Fruit fly (Drosophila melanogaster) whole organism, pupa: ENCODE measurements around the gene TTLL3B.

Experiments used
- CG10348 ChIP-seq: fragments of 200-800 bp; sonication (Bioruptor generic); IDR thresholded peaks from 2 replicates; pipeline ENCODE4 v1.3.6; 2022; ENCODE audit warnings: missing biosample characterization, missing genetic modification characterization
- CG12605 ChIP-seq: fragments of 200-800 bp; sonication (Bioruptor generic); IDR thresholded peaks from 2 replicates; pipeline ENCODE4 v1.3.6; 2022; ENCODE audit warnings: missing biosample characterization, missing genetic modification characterization
- CG13204 ChIP-seq: fragments of 200-800 bp; sonication (Bioruptor generic); optimal IDR thresholded peaks from 2 replicates; lab custom pipeline; 2018; ENCODE audit warnings: missing biosample characterization, mild to moderate bottlenecking, missing genetic modification characterization, moderate library complexity
- CG14655 ChIP-seq: fragments of 200-800 bp; sonication (Bioruptor generic); optimal IDR thresholded peaks from 3 replicates; lab custom pipeline; 2017; ENCODE audit warnings: mild to moderate bottlenecking, missing biosample characterization, missing genetic modification reagents, missing genetic modification characterization
- CG15710 ChIP-seq: fragments of 200-800 bp; sonication (Bioruptor generic); optimal IDR thresholded peaks from 2 replicates; lab custom pipeline; 2018; ENCODE audit warnings: missing biosample characterization, mild to moderate bottlenecking, missing genetic modification characterization, moderate library complexity
- CG17806 ChIP-seq: fragments of 200-800 bp; sonication (Bioruptor generic); optimal IDR thresholded peaks from 2 replicates; lab custom pipeline; 2018; ENCODE audit warnings: missing biosample characterization, mild to moderate bottlenecking, missing genetic modification characterization, moderate library complexity
- CG32121 ChIP-seq: fragments of 200-800 bp; sonication (Bioruptor generic); IDR thresholded peaks from 2 replicates; pipeline ENCODE4 v1.3.6; 2022; ENCODE audit warnings: missing biosample characterization, missing genetic modification characterization
- CG34367 ChIP-seq: fragments of 200-800 bp; sonication (Bioruptor generic); optimal IDR thresholded peaks from 2 replicates; lab custom pipeline; 2018; ENCODE audit warnings: missing biosample characterization, mild to moderate bottlenecking, missing genetic modification characterization
- CG4496 ChIP-seq: fragments of 200-800 bp; sonication (Bioruptor generic); IDR thresholded peaks from 3 replicates; pipeline ENCODE4 v1.3.6; 2022; ENCODE audit warnings: missing biosample characterization, missing genetic modification characterization
- CG8159 ChIP-seq: fragments of 200-800 bp; sonication (Bioruptor generic); optimal IDR thresholded peaks from 3 replicates; lab custom pipeline; 2018; ENCODE audit warnings: missing biosample characterization, mild to moderate bottlenecking, missing genetic modification characterization, moderate library complexity
- CG8301 ChIP-seq: fragments of 200-800 bp; sonication (Bioruptor generic); optimal IDR thresholded peaks from 2 replicates; lab custom pipeline; 2018; ENCODE audit warnings: missing biosample characterization, mild to moderate bottlenecking, missing genetic modification characterization
- CG9948 ChIP-seq: fragments of 200-800 bp; sonication (Bioruptor generic); optimal IDR thresholded peaks from 2 replicates; lab custom pipeline; 2018; ENCODE audit warnings: missing biosample characterization, mild to moderate bottlenecking, missing genetic modification characterization, moderate library complexity
- D1 ChIP-seq: fragments of 200-800 bp; sonication (Bioruptor generic); optimal IDR thresholded peaks from 2 replicates; lab custom pipeline; 2018; ENCODE audit warnings: missing biosample characterization, mild to moderate bottlenecking, missing genetic modification characterization, moderate library complexity
- EcR ChIP-seq: fragments of 200-800 bp; sonication (Bioruptor generic); optimal IDR thresholded peaks from 3 replicates; lab custom pipeline; 2019; ENCODE audit warnings: missing biosample characterization, missing genetic modification characterization, mild to moderate bottlenecking, moderate library complexity, missing genetic modification reagents
- Ets98B ChIP-seq: fragments of 200-800 bp; sonication (Bioruptor generic); IDR thresholded peaks from 2 replicates; pipeline ENCODE4 v1.3.6; 2022; ENCODE audit warnings: missing biosample characterization, missing genetic modification characterization
- Pif1A ChIP-seq: fragments of 200-800 bp; sonication (Bioruptor generic); optimal IDR thresholded peaks from 3 replicates; lab custom pipeline; 2016; ENCODE audit warnings: missing biosample characterization, missing genetic modification characterization
- Pif1B ChIP-seq: fragments of 200-800 bp; sonication (Bioruptor generic); optimal IDR thresholded peaks from 3 replicates; lab custom pipeline; 2016; ENCODE audit warnings: missing biosample characterization, missing genetic modification characterization
- Snoo ChIP-seq: fragments of 200-800 bp; sonication (Bioruptor generic); optimal IDR thresholded peaks from 3 replicates; lab custom pipeline; 2017; ENCODE audit warnings: missing biosample characterization, mild to moderate bottlenecking, missing genetic modification characterization, inconsistent platforms
- fd96Ca ChIP-seq: fragments of 200-800 bp; sonication (Bioruptor generic); IDR thresholded peaks from 3 replicates; pipeline ENCODE4 v1.3.6; 2022; ENCODE audit warnings: missing biosample characterization, missing genetic modification characterization
- gl ChIP-seq: fragments of 200-800 bp; sonication (Bioruptor generic); optimal IDR thresholded peaks from 2 replicates; lab custom pipeline; 2018; ENCODE audit warnings: missing biosample characterization, mild to moderate bottlenecking, missing genetic modification characterization
- rn ChIP-seq: fragments of 200-800 bp; sonication (Bioruptor generic); IDR thresholded peaks from 2 replicates; pipeline ENCODE4 v1.3.6; 2022; ENCODE audit warnings: missing biosample characterization, missing genetic modification characterization

Gene TTLL3B

dm6 chr2L:6717460-6717859 is 15.2 kb upstream of the TTLL3B start, which contains the start of gene Aatf:
Gene Aatf (plus strand): TSS chr2L:6717625.
- no peak for TF ChIP-seq fd96Ca (GFP tag; lab: Robert Waterston, UW)
- TF ChIP-seq Ets98B (GFP tag; lab: Robert Waterston, UW), result 0 out of 2 replicates have a peak, but pooled peaks have one; percentile 6

- TF ChIP-seq CG13204 (GFP tag; lab: Kevin White, UChicago) (no peak), gl (tag; lab: Kevin White, UChicago) (no peak), CG12605 (no peak), Snoo (no peak), CG14655 (GFP tag; lab: Kevin White, UChicago) (no peak), CG9948 (tag; lab: Kevin White, UChicago) (no peak), D1 (tag; lab: Kevin White, UChicago) (no peak), Ets98B (GFP tag; lab: Robert Waterston, UW) (no peak), CG32121 (GFP tag; lab: Robert Waterston, UW) (no peak), CG8301 (tag; lab: Kevin White, UChicago) (no peak), fd96Ca (GFP tag; lab: Robert Waterston, UW) (no peak)
These were observed 11.0 kb upstream of the TTLL3B start for dm6 chr2L:6721710-6722109.

dm6 chr2L:6722822-6723749 is 9.6 kb upstream of the TTLL3B start, which contains the start of gene homer:
Gene homer (minus strand): TSS chr2L:6723359.
- TF ChIP-seq CG13204 (GFP tag; lab: Kevin White, UChicago) (no peak), rn (GFP tag; lab: Robert Waterston, UW) (no peak), Pif1B (GFP tag; lab: Kevin White, UChicago) (no peak), gl (tag; lab: Kevin White, UChicago) (no peak), Snoo (no peak), CG12605 (no peak), CG10348 (GFP tag; lab: Robert Waterston, UW) (no peak), CG4496 (GFP tag; lab: Robert Waterston, UW) (peak; percentile 49; the same call in 1 of the 3 replicates), CG32121 (GFP tag; lab: Robert Waterston, UW) (peak; percentile 14; the same call in 1 of the 2 replicates), Pif1A (GFP tag; lab: Kevin White, UChicago) (no peak), CG8159 (tag; lab: Kevin White, UChicago) (no peak), CG17806 (tag; lab: Kevin White, UChicago) (no peak), CG9948 (tag; lab: Kevin White, UChicago) (no peak), CG34367 (tag; lab: Kevin White, UChicago) (no peak), CG14655 (GFP tag; lab: Kevin White, UChicago) (no peak), D1 (tag; lab: Kevin White, UChicago) (no peak), CG8301 (tag; lab: Kevin White, UChicago) (no peak), EcR (GFP tag; lab: Kevin White, UChicago) (peak; percentile 9), CG15710 (tag; lab: Kevin White, UChicago) (peak; percentile 10), fd96Ca (GFP tag; lab: Robert Waterston, UW) (no peak), Ets98B (GFP tag; lab: Robert Waterston, UW) (no peak)

dm6 chr2L:6723750-6724503 is 8.7 kb upstream of the TTLL3B start, which contains the start of gene Liprin-alpha:
Gene Liprin-alpha (plus strand): TSS chr2L:6723903.
- TF ChIP-seq fd96Ca (GFP tag; lab: Robert Waterston, UW), result peak; percentile 43; the same call in 1 of the 3 replicates
- no peak for TF ChIP-seq Ets98B (GFP tag; lab: Robert Waterston, UW)

- TF ChIP-seq CG14655 (GFP tag; lab: Kevin White, UChicago) (no peak), CG17806 (tag; lab: Kevin White, UChicago) (no peak), CG10348 (GFP tag; lab: Robert Waterston, UW) (no peak), CG8159 (tag; lab: Kevin White, UChicago) (no peak), EcR (GFP tag; lab: Kevin White, UChicago) (no peak), CG32121 (GFP tag; lab: Robert Waterston, UW) (no peak), CG9948 (tag; lab: Kevin White, UChicago) (no peak), Pif1B (GFP tag; lab: Kevin White, UChicago) (no peak)
These were observed 7.4 kb downstream of the TTLL3B start, which contains the start of gene TTLL3A for dm6 chr2L:6740088-6740487. Gene TTLL3A (minus strand): TSS chr2L:6740188.
